Worm (Caenorhabditis elegans): Measurements from ENCODE around the gene F40G12.10.
"Not testable (repeated sequence)": the region's sequence is repeated elsewhere in the genome, so short reads cannot be mapped to it uniquely, and the experiment has no call there.

- not testable (repeated sequence) for TF ChIP-seq mep-1 (tag; optimal IDR thresholded peaks at IDR 0.05); mef-2 (tag; optimal IDR thresholded peaks at IDR 0.05); ama-1 (optimal IDR thresholded peaks at IDR 0.05); ceh-90 (tag; optimal IDR thresholded peaks at IDR 0.05)
Observed at ce11 chrV:14274268-14274667, 9.1 kb upstream of the F40G12.10 start, which contains the start of gene F40G12.7.
